Worm (Caenorhabditis elegans): Measurements from ENCODE around the gene fbxb-31.

DNA sequence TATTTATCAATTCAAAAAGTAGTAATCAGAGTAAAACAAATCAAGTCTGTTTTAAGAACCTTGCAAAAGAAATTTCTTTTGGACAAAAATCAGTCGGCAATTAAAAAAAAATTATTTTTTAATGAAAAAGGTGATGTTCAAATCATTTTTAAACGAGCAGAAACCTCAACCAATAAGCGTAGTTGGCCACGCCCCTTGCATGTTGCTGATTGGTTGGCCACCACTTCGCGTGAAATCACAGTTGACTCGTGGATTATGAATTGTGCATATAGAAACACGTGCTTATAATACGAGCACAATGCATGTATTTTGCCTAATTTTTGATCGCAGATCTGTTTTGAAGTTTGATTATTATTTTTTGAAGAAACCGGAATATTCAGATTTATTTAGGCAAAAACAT is 26.0 kb upstream of the fbxb-31 start:
- TF ChIP-seq nhr-11 (tag; optimal IDR thresholded peaks at IDR 0.05): no peak
- TF ChIP-seq fos-1 (tag; optimal IDR thresholded peaks at IDR 0.05): no peak
- no peak for TF ChIP-seq lin-39 (tag; optimal IDR thresholded peaks at IDR 0.05)
- no peak for TF ChIP-seq hmg-11 (tag; optimal IDR thresholded peaks at IDR 0.05)
- TF ChIP-seq unc-39 (tag; optimal IDR thresholded peaks at IDR 0.05): no peak
- TF ChIP-seq elt-2 (tag; optimal IDR thresholded peaks at IDR 0.05): no peak
- no peak for TF ChIP-seq nhr-237 (tag; optimal IDR thresholded peaks at IDR 0.05)
- no peak for TF ChIP-seq egl-27 (tag; optimal IDR thresholded peaks at IDR 0.05)
- no peak for TF ChIP-seq nhr-28 (tag; optimal IDR thresholded peaks at IDR 0.05)
- no peak for TF ChIP-seq ZK546.5 (tag; optimal IDR thresholded peaks at IDR 0.05)

Measured in whole organism, L3 larva.